Fruit fly (Drosophila melanogaster) ovary, adult (tissue): Measurements from ENCODE around the gene Vha16-3.

Experiments
- CG17801 ChIP-seq: fragments of 200-800 bp; optimal IDR thresholded peaks from 2 replicates; lab custom pipeline; 2019; ENCODE audit warnings: missing biosample characterization, mild to moderate bottlenecking, missing genetic modification characterization, moderate library complexity; ENCODE audit not compliant: partially characterized antibody

Gene Vha16-3

DNA sequence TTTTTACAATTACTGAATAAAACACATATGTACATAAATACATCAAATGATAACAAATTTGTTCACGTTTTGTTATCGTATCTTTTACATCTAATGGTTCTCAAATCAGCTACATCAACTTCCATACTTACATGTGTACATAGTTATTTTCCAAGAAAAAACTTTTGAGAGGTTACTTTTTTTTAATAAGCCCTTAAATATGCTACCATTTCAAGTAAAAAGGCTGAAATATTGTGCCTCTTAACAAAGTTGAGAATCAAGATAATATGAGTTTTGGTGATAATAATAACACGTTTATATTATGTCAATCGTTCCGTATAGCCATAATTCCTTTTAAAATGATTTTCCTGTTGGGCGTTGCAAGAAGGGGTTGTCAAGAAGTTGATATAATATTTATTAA is 17.4 kb downstream of the Vha16-3 start:
- no peak for TF ChIP-seq CG17801 (GFP tag; lab: Kevin White, UChicago)

DNA sequence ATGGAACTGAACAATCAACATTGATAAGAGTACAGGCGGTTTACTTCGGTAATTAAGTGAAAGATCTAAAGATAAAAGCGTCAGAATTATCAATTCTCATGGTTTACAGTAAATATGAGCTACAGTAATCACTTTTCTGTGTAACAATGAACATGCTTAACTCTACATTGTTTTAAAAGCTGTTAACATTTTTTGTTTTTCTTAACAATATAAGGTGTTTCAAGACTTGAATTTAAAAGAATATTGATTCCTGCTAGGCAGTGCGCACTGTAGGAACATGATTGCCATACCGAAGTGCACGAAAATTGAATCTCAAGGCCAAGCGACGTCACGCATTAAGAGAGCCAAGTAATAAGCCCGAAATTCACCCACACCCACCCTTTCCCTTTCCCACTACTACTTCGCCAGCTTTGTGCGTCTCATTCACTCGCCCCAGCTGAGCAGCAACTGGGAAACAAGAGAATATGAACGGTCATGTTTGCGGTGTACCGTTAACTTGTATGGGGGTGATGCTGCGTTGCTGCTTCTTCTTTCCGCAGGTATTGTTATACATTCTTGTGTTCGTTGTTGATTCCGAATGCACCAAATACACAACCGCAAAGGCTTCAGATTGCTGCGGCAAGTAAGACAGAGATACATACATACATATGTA is 18.3 kb downstream of the Vha16-3 start:
- peak; percentile 82 for TF ChIP-seq CG17801 (GFP tag; lab: Kevin White, UChicago)

DNA sequence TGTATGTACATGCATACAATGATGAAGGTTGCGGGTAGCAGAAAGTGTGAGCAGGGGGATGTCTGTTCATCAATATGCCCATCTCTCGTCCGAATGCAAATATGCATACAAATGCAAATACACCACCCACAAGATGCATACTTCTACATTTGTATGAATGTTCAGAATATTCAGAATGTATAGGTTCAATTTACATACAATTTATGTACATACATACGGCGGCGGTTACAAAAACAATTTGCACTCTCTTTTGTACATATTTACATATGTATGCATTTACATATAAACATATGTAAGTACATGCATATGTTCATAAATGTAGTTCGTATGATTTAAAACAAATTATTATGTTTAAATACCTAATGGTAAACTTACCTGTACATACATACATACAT is 18.8 kb downstream of the Vha16-3 start:
- TF ChIP-seq CG17801 (GFP tag; lab: Kevin White, UChicago) = no peak

DNA sequence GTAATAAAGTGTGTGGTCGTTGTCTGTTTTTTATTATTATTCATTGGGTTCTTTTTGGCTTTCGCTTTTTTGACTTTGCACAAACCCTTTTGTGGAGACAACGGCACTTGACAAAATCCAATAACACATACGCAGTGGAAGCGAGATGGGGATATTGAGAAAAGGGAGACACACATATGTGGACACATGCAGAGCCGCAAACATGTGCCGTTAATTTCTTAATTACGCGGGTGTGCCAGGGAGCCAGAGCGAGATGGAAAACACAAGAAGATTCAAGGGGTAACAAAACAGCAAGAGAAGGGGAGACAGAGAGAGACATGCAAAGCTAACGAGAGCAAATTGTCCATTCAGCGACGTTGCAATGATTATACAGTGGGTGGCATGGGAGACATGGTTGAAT is 19.4 kb downstream of the Vha16-3 start:
- TF ChIP-seq CG17801 (GFP tag; lab: Kevin White, UChicago) = no peak

DNA sequence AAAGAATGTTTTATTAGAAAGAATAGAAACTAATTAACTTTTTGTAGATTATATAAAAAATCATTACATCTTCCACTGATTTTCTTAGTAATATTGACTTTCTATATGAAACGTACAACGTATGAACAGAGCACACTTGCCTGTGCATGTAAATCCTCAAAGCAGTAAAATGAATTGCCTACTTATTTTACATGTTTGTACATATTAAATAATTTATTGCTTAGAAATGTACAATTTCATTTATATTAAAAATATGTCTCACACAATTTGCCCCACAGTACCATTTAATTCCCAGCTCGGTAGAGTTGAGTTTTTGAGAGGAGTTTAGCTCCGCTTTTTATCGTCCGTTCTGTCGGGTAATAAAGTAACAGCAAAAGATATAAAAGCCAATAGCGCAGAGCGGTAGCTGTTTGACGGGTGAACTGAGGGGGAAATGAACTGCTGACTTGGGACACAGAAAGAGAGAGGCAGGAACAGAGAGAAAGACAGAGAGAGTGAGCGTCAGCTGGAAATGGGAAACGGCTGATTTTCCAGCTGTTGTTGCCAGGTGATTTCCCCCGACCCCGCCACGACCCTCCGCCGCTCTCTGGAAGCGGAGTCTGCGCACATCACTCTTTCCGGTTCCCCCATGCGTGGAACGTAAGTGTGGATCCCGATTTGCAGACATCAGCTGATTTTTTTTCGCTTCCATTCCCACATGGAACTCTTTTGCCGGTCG is 20.2 kb downstream of the Vha16-3 start:
- TF ChIP-seq CG17801 (GFP tag; lab: Kevin White, UChicago) = peak; percentile 34

DNA sequence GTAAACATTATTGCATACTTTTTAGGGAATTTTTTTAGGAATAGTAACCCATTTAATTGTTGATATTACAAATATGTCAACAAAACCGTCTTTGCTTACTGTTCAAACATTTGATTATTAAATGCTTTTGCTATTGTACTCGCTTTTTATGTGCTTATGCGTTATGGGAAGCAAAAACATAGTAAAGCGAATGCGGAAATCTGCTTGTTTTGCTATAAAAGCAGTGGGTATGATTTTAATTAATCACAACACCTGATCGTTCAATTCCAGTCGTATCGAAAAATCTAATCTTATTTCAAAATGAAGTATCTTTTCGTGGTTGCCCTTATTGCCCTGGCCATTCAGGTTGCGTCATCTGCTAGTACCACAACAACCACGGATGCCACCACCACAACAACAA is 35.2 kb downstream of the Vha16-3 start, which contains the start of gene CG33500:
CG33500 (plus strand) TSS at position 301 of the 400 bp plus-strand sequence.
- no peak for TF ChIP-seq CG17801 (GFP tag; lab: Kevin White, UChicago)

DNA sequence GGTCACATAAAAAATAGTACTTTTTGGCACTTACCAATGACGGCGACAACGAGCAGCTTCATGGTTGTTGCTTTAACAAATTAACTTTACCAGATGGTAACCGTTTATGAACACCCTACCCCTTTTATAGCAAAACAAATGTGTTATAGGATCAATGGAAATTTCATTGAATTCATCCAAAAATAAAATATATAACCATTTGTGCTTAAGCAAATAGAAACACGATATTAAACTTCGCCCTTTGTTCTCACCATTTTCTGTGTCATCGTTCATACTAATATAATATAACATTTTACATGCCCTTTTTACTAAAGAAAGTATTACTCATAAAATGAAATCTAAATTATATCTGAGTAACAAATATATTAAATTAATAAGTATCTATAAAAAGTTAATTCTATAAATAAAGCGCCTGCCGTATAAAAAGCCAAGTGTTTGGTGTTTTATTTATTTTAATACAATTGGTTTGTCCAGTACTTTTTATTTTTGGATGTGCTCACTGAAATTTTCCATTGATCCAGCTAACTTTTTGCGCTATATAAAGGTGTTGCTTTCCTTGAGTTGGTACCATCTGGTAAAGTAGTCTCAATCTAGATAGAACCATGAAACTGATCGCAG is 36.3 kb downstream of the Vha16-3 start, which contains the start of the genes Sgs8 and Sgs7:
Sgs8 (minus strand) TSS at position 101 of the 618 bp plus-strand sequence.
Sgs7 (plus strand) TSS at position 568 of the 618 bp plus-strand sequence.
- TF ChIP-seq CG17801 (GFP tag; lab: Kevin White, UChicago) = no peak

DNA sequence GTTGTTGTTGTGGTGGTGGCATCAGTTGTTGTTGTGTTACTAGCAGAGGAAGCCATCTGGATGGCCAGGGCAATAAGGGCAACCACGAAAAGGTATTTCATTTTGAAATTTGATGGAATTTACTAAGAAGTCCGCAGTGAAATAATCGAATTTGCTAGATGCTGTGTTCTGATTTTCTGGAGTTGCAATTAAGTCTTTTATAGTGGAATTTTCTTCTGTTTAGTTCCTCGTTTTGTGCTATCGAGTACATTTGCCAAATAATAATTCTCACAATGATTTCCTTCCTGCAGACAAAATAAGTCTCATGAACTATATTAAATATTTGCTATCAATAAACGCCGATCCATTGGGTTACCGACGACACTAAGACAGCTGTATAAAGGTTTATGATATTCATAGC is 37.4 kb downstream of the Vha16-3 start, which contains the start of gene CG33272:
CG33272 (minus strand) TSS at position 101 of the 400 bp plus-strand sequence.
- no peak for TF ChIP-seq CG17801 (GFP tag; lab: Kevin White, UChicago)

DNA sequence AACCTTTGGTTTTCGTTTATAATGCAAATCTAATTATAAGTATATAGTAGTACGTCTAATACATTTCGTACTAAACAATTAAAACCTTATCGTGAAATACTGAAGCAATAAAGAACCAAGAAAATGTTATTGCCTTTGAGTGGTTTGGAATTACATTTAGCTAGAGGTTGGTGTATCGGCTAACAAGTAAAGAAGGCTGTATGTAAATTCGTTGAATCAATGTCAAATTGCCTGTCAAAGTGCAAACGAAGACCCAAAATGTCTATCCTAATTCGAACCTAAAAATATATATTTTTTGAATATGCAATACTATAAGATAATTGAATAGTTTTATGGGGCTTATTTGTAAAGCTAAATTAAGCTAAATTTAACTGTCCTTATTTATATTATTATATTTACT is 38.2 kb downstream of the Vha16-3 start:
- TF ChIP-seq CG17801 (GFP tag; lab: Kevin White, UChicago) = no peak

DNA sequence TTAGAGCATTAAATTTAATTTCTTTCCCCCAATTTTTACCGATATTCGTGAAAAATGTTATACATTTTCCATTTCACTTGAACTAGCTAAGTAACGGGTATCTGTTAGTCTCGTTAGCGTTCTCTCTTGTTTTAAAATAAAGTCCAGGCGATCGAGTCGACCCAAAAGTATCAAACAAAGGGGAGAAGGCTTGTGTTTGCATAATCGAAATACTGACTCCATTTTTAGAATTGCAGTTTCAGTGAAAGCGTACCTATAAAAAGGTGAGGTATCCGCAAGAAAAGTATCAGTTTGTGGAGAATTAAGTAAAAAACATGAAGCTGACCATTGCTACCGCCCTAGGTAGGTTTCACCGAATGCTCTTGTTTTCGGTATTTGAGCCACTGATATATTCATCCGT is 38.8 kb downstream of the Vha16-3 start, which contains the start of gene Sgs3:
Sgs3 (plus strand) TSS at position 301 of the 400 bp plus-strand sequence.
- no peak for TF ChIP-seq CG17801 (GFP tag; lab: Kevin White, UChicago)

DNA sequence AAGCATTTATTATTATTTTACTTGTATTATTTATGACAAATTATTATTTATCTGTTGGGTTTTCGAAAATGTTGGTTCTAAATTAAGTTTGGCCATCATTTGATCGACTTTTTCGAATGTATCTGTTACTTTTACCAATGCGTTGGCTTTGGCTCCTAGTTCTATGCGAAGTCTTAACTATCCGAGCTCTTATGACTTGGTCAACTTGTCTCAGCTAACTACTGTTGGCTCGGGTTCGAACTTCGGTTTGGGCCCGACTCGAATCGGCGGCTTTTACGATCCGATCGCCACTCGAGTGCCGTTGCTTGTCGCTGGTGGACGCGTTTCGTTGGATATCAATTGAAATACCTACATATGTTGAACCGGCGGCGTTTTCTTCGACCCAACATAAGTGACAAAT is 40.3 kb downstream of the Vha16-3 start, which contains the start of gene CG7512:
CG7512 (plus strand) TSS at position 301 of the 400 bp plus-strand sequence.
- TF ChIP-seq CG17801 (GFP tag; lab: Kevin White, UChicago) = no peak

DNA sequence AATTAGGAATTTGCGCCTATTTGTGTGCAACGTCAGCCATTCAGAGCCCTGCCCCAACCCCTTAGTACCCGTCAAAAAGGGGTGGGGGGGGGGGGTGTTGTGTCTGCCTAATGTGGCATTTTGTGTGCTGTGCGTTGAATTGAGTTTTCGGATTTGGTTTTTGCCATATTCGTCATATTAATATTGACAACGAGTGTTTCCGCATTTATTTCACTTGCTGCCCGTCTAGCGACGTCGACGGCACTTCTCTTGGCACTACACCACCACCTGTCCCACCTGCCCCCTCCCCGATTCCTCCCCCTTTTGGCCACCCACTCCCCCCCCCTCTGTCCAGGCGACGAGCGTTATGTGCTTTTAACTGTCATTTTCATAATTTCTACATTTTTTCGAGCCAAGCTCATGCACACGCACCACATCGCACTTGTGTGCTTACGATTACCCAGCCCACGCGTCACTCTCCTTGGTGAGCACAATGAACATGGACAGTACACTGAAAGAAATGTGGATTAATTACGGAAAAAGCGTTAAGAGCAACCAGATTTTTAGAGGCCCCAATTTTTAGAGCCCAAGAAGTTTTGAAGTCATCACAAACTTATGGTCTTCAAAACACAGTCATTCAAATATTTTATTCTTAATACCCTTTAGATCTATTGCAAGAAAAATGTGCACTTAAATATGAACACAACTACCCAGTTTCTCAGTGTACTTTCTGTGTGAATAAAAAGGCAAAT is 42.4 kb downstream of the Vha16-3 start:
- no peak for TF ChIP-seq CG17801 (GFP tag; lab: Kevin White, UChicago)

DNA sequence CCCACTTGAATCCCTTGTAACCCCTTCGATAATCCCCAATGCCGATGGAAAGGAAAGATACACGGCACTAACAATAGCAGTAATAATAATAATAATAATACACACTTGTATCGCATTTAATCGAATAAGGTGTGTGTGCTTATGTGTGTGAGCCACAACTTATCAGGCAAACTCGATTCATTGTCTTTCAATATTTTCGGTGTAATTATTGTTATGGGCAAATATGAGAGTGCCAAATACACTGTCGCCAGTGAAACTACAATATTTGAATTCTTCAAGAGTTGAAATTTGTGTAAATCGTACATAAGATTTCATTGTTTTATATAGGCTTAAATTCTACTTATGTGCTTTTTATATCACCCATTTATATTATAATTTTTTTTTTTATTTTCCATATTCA is 43.1 kb downstream of the Vha16-3 start:
- no peak for TF ChIP-seq CG17801 (GFP tag; lab: Kevin White, UChicago)

DNA sequence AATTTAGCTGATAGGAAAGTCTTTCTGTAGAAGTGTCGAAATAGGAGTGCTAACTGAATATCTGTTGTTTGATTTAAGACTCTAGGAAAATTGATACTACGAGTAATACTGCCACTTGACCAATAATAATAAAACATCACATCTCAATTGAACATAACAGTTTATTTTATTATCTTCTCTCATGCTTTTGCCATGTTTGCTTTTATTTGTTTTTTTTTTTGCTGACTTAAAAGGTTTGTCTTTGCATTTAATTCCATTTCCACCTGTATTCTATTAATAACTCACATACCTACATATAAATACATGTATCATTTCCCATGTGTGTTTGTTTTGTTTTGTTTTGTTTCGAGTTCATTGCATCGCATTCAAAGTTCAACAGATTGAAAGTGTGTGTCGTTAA is 49.5 kb downstream of the Vha16-3 start, which contains the start of the genes CG11714 and Fuca:
CG11714 (minus strand) TSS at position 101 of the 400 bp plus-strand sequence.
Fuca (minus strand) TSS at position 101 of the 400 bp plus-strand sequence.
- TF ChIP-seq CG17801 (GFP tag; lab: Kevin White, UChicago) = no peak
